Worm (Caenorhabditis elegans): Measurements from ENCODE around the gene nas-7.
"Not testable (repeated sequence)": the region's sequence is repeated elsewhere in the genome, so short reads cannot be mapped to it uniquely, and the experiment has no call there.

The nas-7 gene

DNA sequence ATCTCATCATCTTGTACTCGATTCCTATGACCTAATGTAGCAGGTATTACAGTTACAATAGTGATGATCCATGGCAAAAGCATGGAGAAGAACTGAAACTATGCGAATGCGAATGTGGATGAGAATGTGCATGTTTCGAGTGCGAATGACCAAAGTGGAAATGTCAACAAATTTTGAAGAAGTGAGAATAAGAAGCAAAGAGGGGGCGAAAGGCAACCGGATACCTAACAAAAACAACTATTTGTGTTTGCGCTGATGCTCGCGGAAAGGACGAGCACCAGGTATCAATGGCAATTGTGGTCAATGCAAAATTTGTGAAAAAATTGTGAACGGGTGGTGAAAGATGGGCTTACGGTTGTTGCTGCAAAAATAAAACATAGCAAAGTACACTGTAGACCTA is at the start of gene nas-7:
TSS of gene nas-7 (minus strand) at position 101 of the 400 bp plus-strand sequence.
- TF ChIP-seq mes-4 (tag; optimal IDR thresholded peaks at IDR 0.05) (no peak), F22D6.2 (tag; optimal IDR thresholded peaks at IDR 0.05) (no peak), ekl-4 (GFP tag; IDR thresholded peaks at IDR 0.05) (no peak), gei-17 (GFP tag; optimal IDR thresholded peaks at IDR 0.05) (no peak), nhr-90 (tag; optimal IDR thresholded peaks at IDR 0.05) (no peak), F39B2.1 (GFP tag; IDR thresholded peaks at IDR 0.05) (no peak), pbrm-1 (GFP tag; IDR thresholded peaks at IDR 0.05) (no peak), hrde-1 (tag; optimal IDR thresholded peaks at IDR 0.05; ENCODE audit: borderline replicate concordance) (no peak), snpc-1.3 (tag; optimal IDR thresholded peaks at IDR 0.05; ENCODE audit: insufficient read depth) (no peak), ceh-79 (tag; optimal IDR thresholded peaks at IDR 0.05) (no peak)

DNA sequence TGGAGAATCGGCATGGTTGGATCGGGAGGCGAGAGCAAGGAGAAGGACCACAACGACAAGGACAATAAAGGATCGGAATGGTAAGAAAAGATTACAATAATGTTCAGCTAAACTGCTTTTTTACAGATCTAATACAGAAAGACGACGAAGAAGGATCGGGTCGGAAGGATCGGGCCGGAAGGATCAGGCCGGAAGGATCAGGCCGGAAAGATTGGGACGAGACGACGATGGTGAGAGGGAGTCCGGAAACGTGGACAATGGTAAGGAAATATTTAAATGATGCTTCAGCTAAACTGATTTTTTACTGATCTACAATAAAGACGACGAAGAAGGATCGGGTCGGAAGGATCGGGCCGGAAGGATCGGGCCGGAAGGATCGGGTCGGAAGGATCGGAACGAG is 44.2 kb upstream of the nas-7 start:
- TF ChIP-seq aptf-2 (GFP tag; conservative IDR thresholded peaks at IDR 0.05) (0 out of 2 replicates have a peak, but pooled peaks have one; percentile 33), Y79H2A.3 (GFP tag; conservative IDR thresholded peaks at IDR 0.05) (0 out of 2 replicates have a peak, but pooled peaks have one; percentile 43), dox-1 (GFP tag; IDR thresholded peaks at IDR 0.05) (peak; percentile 51), K11D2.4 (GFP tag; IDR thresholded peaks at IDR 0.05) (0 out of 2 replicates have a peak, but pooled peaks have one; percentile 10), ztf-25 (GFP tag; IDR thresholded peaks at IDR 0.05) (0 out of 2 replicates have a peak, but pooled peaks have one; percentile 3)

DNA sequence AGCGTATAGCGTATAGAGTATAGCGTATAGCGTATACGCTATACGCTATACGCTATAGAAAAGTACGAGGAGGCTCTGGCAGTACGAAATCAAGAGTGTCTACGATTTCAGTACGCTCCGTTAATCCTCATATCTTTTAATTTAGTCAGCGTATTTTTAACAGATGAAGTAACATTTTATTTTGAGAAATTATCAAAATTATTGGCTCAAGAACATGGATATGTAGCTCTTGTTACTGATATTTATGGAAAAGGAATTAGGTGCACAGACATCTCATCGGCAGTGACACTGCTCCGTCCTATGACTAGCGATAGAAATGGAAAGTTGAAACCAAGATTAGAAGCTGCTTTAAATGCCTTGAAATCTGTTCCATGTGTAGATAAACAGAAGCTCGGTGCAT is 32.4 kb upstream of the nas-7 start, which contains the start of gene K02A2.1:
TSS of gene K02A2.1 (plus strand) at position 301 of the 400 bp plus-strand sequence.
- not testable (repeated sequence) for TF ChIP-seq lin-35 (GFP tag; optimal IDR thresholded peaks at IDR 0.05); lag-1 (GFP tag; IDR thresholded peaks at IDR 0.05); lin-26 (GFP tag; IDR thresholded peaks at IDR 0.05)

DNA sequence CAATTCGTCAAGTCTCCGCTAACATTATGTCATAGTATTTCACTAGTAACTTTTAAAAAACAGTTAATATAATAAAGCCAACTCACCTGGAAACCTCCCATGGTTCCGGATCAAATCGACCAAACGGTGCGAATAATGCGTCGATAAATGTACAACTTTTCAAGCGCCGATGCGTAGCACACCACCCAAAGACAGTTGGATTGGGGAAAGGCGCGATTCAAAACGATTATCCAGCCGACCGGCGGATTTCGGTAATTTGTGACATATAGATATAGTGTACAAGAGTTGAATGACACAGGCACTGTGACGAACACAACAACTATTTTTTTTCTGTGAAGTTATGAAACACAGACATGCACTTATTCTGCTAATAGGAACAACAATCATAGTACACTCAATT is 31.7 kb upstream of the nas-7 start, which contains the start of gene kcc-3:
TSS of gene kcc-3 (minus strand) at position 101 of the 400 bp plus-strand sequence.
- TF ChIP-seq lag-1 (GFP tag; IDR thresholded peaks at IDR 0.05) (no peak), mxl-1 (tag; optimal IDR thresholded peaks at IDR 0.05) (no peak), ceh-58 (GFP tag; IDR thresholded peaks at IDR 0.05) (no peak)

DNA sequence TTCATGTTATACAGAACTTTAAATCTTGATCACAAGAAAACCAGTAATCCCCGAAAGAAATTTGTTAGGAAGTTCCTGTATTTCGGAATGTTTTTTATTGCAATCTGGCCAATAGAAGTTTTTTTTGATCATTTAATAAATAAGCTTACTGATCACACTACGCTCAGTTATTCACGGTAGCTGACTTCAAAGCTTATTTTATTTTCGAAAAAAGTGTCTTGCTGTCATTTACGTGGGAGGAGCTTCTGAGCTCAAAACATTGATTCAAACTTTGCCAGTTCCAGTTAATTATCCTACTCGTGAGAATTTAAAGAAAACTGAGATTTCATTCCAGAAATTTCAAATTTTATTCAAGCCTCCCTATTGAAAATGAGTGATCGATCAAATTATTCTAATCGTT is 29.8 kb upstream of the nas-7 start, which contains the start of gene srd-54:
TSS of gene srd-54 (plus strand) at position 301 of the 400 bp plus-strand sequence.
- TF ChIP-seq Y95B8A.8 (GFP tag; IDR thresholded peaks at IDR 0.05) (no peak), attf-3 (GFP tag; conservative IDR thresholded peaks at IDR 0.05) (no peak), atf-7 (tag; optimal IDR thresholded peaks at IDR 0.05) (no peak), hmg-20 (GFP tag; IDR thresholded peaks at IDR 0.05) (no peak), let-526 (GFP tag; IDR thresholded peaks at IDR 0.05) (no peak), dpff-1 (tag; optimal IDR thresholded peaks at IDR 0.05) (no peak), lsl-1 (GFP tag; optimal IDR thresholded peaks at IDR 0.05) (no peak), akir-1 (GFP tag; optimal IDR thresholded peaks at IDR 0.05) (no peak), madf-10 (tag; optimal IDR thresholded peaks at IDR 0.05) (no peak), lin-35 (GFP tag; optimal IDR thresholded peaks at IDR 0.05) (no peak), tbx-9 (tag; optimal IDR thresholded peaks at IDR 0.05; ENCODE audit: borderline replicate concordance) (no peak), nfyb-1 (GFP tag; IDR thresholded peaks at IDR 0.05) (no peak), madf-3 (GFP tag; IDR thresholded peaks at IDR 0.05) (no peak), snpc-1.1 (tag; optimal IDR thresholded peaks at IDR 0.05; ENCODE audit: insufficient read depth) (no peak), ceh-27 (GFP tag; optimal IDR thresholded peaks at IDR 0.05) (no peak), lin-54 (GFP tag; optimal IDR thresholded peaks at IDR 0.05) (no peak), cebp-2 (GFP tag; IDR thresholded peaks at IDR 0.05) (no peak), ztf-26 (tag; optimal IDR thresholded peaks at IDR 0.05) (no peak), F23B12.7 (tag; optimal IDR thresholded peaks at IDR 0.05; ENCODE audit: insufficient read depth) (no peak)
